Worm (Caenorhabditis elegans) whole organism, L1 larva: ENCODE results near the gene clp-6.

Experiments used
- C04F5.9 ChIP-seq: sonication (generic microtip); optimal IDR thresholded peaks from 2 replicates; lab custom pipeline; 2016; ENCODE audit warnings: missing genetic modification characterization, missing compliant biosample characterization
- C16A3.4 ChIP-seq: fragments of 150-350 bp; optimal IDR thresholded peaks from 2 replicates; lab custom pipeline; 2014; ENCODE audit warnings: missing biosample characterization, missing genetic modification characterization
- F16B12.6 ChIP-seq: fragments of 150-350 bp; optimal IDR thresholded peaks from 2 replicates; lab custom pipeline; 2014; ENCODE audit warnings: missing biosample characterization, missing genetic modification characterization
- alr-1 ChIP-seq: fragments of 200-800 bp; sonication (Bioruptor generic); optimal IDR thresholded peaks from 2 replicates; lab custom pipeline; 2018; ENCODE audit warnings: borderline replicate concordance, mild to moderate bottlenecking, missing genetic modification characterization, missing compliant biosample characterization
- aly-2 ChIP-seq: fragments of 150-350 bp; optimal IDR thresholded peaks from 2 replicates; lab custom pipeline; 2014; ENCODE audit warnings: missing biosample characterization, missing genetic modification characterization
- ama-1 ChIP-seq: fragments of 150-350 bp; optimal IDR thresholded peaks from 2 replicates; lab custom pipeline; 2014
- ceh-63 ChIP-seq: fragments of 200-800 bp; sonication (Bioruptor generic); optimal IDR thresholded peaks from 2 replicates; lab custom pipeline; 2018; ENCODE audit warnings: mild to moderate bottlenecking, missing genetic modification characterization, missing compliant biosample characterization
- ceh-8 ChIP-seq: fragments of 200-800 bp; sonication (Bioruptor generic); optimal IDR thresholded peaks from 2 replicates; lab custom pipeline; 2018; ENCODE audit warnings: mild to moderate bottlenecking, missing genetic modification characterization, moderate library complexity, missing compliant biosample characterization
- ceh-82 ChIP-seq, 3 experiments: fragments of 150-350 bp in 1 of 3; sonication (generic microtip) in 2 of 3; optimal IDR thresholded peaks; 2 replicates each; lab custom pipeline; 2014 to 2017; ENCODE audit warnings: missing biosample characterization in 3 of 3, missing genetic modification characterization in 3 of 3
- ces-1 ChIP-seq: fragments of 150-350 bp; optimal IDR thresholded peaks from 2 replicates; lab custom pipeline; 2014; ENCODE audit warnings: missing biosample characterization, missing genetic modification reagents, missing genetic modification characterization
- dpl-1 ChIP-seq, 3 experiments: fragments of 150-350 bp in 2 of 3; sonication (generic microtip) in 1 of 3; optimal IDR thresholded peaks; 2 replicates each; lab custom pipeline; 2014 to 2017; ENCODE audit warnings: missing biosample characterization in 3 of 3, missing genetic modification characterization in 3 of 3, missing genetic modification reagents in 3 of 3
- dsc-1 ChIP-seq: sonication (generic microtip); optimal IDR thresholded peaks from 2 replicates; lab custom pipeline; 2016; ENCODE audit warnings: mild to moderate bottlenecking, missing genetic modification characterization, missing compliant biosample characterization
- efl-1 ChIP-seq, 4 experiments: fragments of 150-350 bp; optimal IDR thresholded peaks in 3 of 4; peaks in 1 of 4; 1 replicate in 1 of 4; 2 replicates in 3 of 4; lab custom pipeline; 2014; ENCODE audit warnings: missing biosample characterization in 2 of 4, missing genetic modification characterization in 2 of 4, missing genetic modification reagents in 2 of 4
- efl-3 ChIP-seq: fragments of 200-800 bp; sonication (Bioruptor generic); optimal IDR thresholded peaks from 2 replicates; lab custom pipeline; 2018; ENCODE audit warnings: mild to moderate bottlenecking, missing genetic modification characterization, missing compliant biosample characterization
- egl-13 ChIP-seq: sonication (generic microtip); optimal IDR thresholded peaks from 2 replicates; lab custom pipeline; 2016; ENCODE audit warnings: missing genotype, missing genetic modification reagents, missing genetic modification characterization, missing compliant biosample characterization
- egl-27 ChIP-seq, 2 experiments: fragments of 150-350 bp in 1 of 2; sonication (generic microtip); optimal IDR thresholded peaks; 3 replicates each; lab custom pipeline; 2017 to 2018; ENCODE audit warnings: missing biosample characterization in 2 of 2, missing genetic modification characterization in 2 of 2, missing genetic modification reagents in 2 of 2
- elt-2 ChIP-seq: sonication (generic microtip); optimal IDR thresholded peaks from 2 replicates; lab custom pipeline; 2016; ENCODE audit warnings: missing genetic modification characterization, mild to moderate bottlenecking, inconsistent platforms, missing compliant biosample characterization, missing genetic modification reagents
- fkh-4 ChIP-seq: sonication (generic microtip); optimal IDR thresholded peaks from 2 replicates; lab custom pipeline; 2016; ENCODE audit warnings: missing compliant biosample characterization, missing genetic modification characterization, borderline replicate concordance
- hlh-17 ChIP-seq: fragments of 200-800 bp; sonication (Bioruptor generic); optimal IDR thresholded peaks from 2 replicates; lab custom pipeline; 2018; ENCODE audit warnings: missing genetic modification characterization, mild to moderate bottlenecking, missing compliant biosample characterization, moderate library complexity, borderline replicate concordance
- hlh-4 ChIP-seq: sonication (generic microtip); optimal IDR thresholded peaks from 2 replicates; lab custom pipeline; 2016; ENCODE audit warnings: mild to moderate bottlenecking, missing genetic modification characterization, missing compliant biosample characterization
- hpl-2 ChIP-seq: fragments of 150-350 bp; optimal IDR thresholded peaks from 2 replicates; lab custom pipeline; 2014; ENCODE audit warnings: missing biosample characterization, missing genetic modification reagents, missing genetic modification characterization
- irx-1 ChIP-seq: sonication (generic microtip); optimal IDR thresholded peaks from 2 replicates; lab custom pipeline; 2016; ENCODE audit warnings: missing genetic modification characterization, missing compliant biosample characterization
- isw-1 ChIP-seq: fragments of 200-800 bp; sonication (Bioruptor generic); IDR thresholded peaks from 2 replicates; pipeline ENCODE4 v1.3.6; 2022; ENCODE audit warnings: missing genetic modification characterization, missing compliant biosample characterization
- lin-13 ChIP-seq: fragments of 150-350 bp; optimal IDR thresholded peaks from 2 replicates; lab custom pipeline; 2014; ENCODE audit warnings: missing biosample characterization, missing genetic modification reagents, missing genetic modification characterization
- lin-14 ChIP-seq: fragments of 200-800 bp; sonication (Bioruptor generic); optimal IDR thresholded peaks from 2 replicates; lab custom pipeline; 2018; ENCODE audit warnings: mild to moderate bottlenecking, missing genetic modification characterization, moderate library complexity, missing compliant biosample characterization
- lin-15B ChIP-seq: fragments of 150-350 bp; sonication (generic microtip); optimal IDR thresholded peaks from 3 replicates; lab custom pipeline; 2014; ENCODE audit warnings: missing biosample characterization, missing genetic modification characterization
- lin-35 ChIP-seq, 2 experiments: fragments of 150-350 bp; optimal IDR thresholded peaks; 2 replicates each; lab custom pipeline; 2014; ENCODE audit warnings: missing biosample characterization in 2 of 2, missing genetic modification characterization in 2 of 2, missing genetic modification reagents in 2 of 2
- lir-3 ChIP-seq: sonication (generic microtip); optimal IDR thresholded peaks from 2 replicates; lab custom pipeline; 2016; ENCODE audit warnings: mild to moderate bottlenecking, missing genetic modification characterization, moderate library complexity, missing compliant biosample characterization; ENCODE audit not compliant: poor library complexity
- mab-9 ChIP-seq: fragments of 200-800 bp; sonication (Bioruptor generic); IDR thresholded peaks from 2 replicates; pipeline ENCODE4 v1.3.6; 2022; ENCODE audit warnings: missing genetic modification reagents, missing genetic modification characterization, missing compliant biosample characterization
- mdl-1 ChIP-seq, 2 experiments: fragments of 150-350 bp; optimal IDR thresholded peaks; 2 replicates each; lab custom pipeline; 2014 to 2017; ENCODE audit warnings: missing biosample characterization in 2 of 2, missing genetic modification characterization in 2 of 2, inconsistent platforms in 1 of 2
- mep-1 ChIP-seq: fragments of 150-350 bp; optimal IDR thresholded peaks from 2 replicates; lab custom pipeline; 2014; ENCODE audit warnings: missing biosample characterization, missing genetic modification characterization
- nhr-11 ChIP-seq: fragments of 150-350 bp; optimal IDR thresholded peaks from 2 replicates; lab custom pipeline; 2014; ENCODE audit warnings: missing biosample characterization, missing genetic modification characterization
- nhr-12 ChIP-seq: sonication (generic microtip); optimal IDR thresholded peaks from 2 replicates; lab custom pipeline; 2017; ENCODE audit warnings: missing biosample characterization, missing genetic modification characterization
- nhr-19 ChIP-seq: fragments of 200-800 bp; sonication (Bioruptor generic); conservative IDR thresholded peaks from 2 replicates; pipeline ENCODE4 v1.3.6; 2022; ENCODE audit warnings: missing genetic modification characterization, missing compliant biosample characterization
- nhr-237 ChIP-seq: fragments of 150-350 bp; optimal IDR thresholded peaks from 2 replicates; lab custom pipeline; 2014; ENCODE audit warnings: missing biosample characterization, missing genetic modification characterization
- nhr-28 ChIP-seq: fragments of 150-350 bp; optimal IDR thresholded peaks from 2 replicates; lab custom pipeline; 2014; ENCODE audit warnings: missing biosample characterization, missing genetic modification characterization
- nhr-47 ChIP-seq: sonication (generic microtip); optimal IDR thresholded peaks from 2 replicates; lab custom pipeline; 2016; ENCODE audit warnings: mild to moderate bottlenecking, missing genetic modification characterization, moderate library complexity, missing compliant biosample characterization
- nhr-76 ChIP-seq: sonication (generic microtip); optimal IDR thresholded peaks from 2 replicates; lab custom pipeline; 2017; ENCODE audit warnings: missing biosample characterization, missing genetic modification characterization
- nhr-84 ChIP-seq: sonication (generic microtip); optimal IDR thresholded peaks from 2 replicates; lab custom pipeline; 2017; ENCODE audit warnings: missing biosample characterization, missing genetic modification characterization
- nhr-85 ChIP-seq: sonication (generic microtip); peaks from one replicate; lab custom pipeline; 2016; ENCODE audit warnings: missing genetic modification characterization, inconsistent platforms, missing compliant biosample characterization
- nhr-90 ChIP-seq: sonication (generic microtip); optimal IDR thresholded peaks from 2 replicates; lab custom pipeline; 2016; ENCODE audit warnings: mild to moderate bottlenecking, missing genetic modification characterization, missing compliant biosample characterization; ENCODE audit not compliant: poor library complexity
- pag-3 ChIP-seq: sonication (generic microtip); optimal IDR thresholded peaks from 2 replicates; lab custom pipeline; 2017; ENCODE audit warnings: missing genetic modification characterization, mild to moderate bottlenecking, missing compliant biosample characterization, antibody characterized with exemption, borderline replicate concordance; ENCODE audit not compliant: insufficient read depth
- pqm-1 ChIP-seq: sonication (generic microtip); optimal IDR thresholded peaks from 3 replicates; lab custom pipeline; 2017; ENCODE audit warnings: missing biosample characterization, missing genetic modification characterization
- skn-1 ChIP-seq: fragments of 150-350 bp; optimal IDR thresholded peaks from 2 replicates; lab custom pipeline; 2014; ENCODE audit warnings: missing biosample characterization, missing genetic modification characterization
- sptf-1 ChIP-seq: fragments of 150-350 bp; optimal IDR thresholded peaks from 2 replicates; lab custom pipeline; 2014; ENCODE audit warnings: missing biosample characterization, missing genetic modification characterization
- sup-37 ChIP-seq: fragments of 200-800 bp; sonication (Bioruptor generic); optimal IDR thresholded peaks from 2 replicates; lab custom pipeline; 2018; ENCODE audit warnings: mild to moderate bottlenecking, missing genetic modification characterization, missing compliant biosample characterization
- swsn-7 ChIP-seq: sonication (generic microtip); optimal IDR thresholded peaks from 2 replicates; lab custom pipeline; 2016; ENCODE audit warnings: missing genetic modification characterization, missing compliant biosample characterization
- tbx-2 ChIP-seq: sonication (generic microtip); optimal IDR thresholded peaks from 2 replicates; lab custom pipeline; 2016; ENCODE audit warnings: missing genetic modification characterization, missing compliant biosample characterization
- unc-130 ChIP-seq: fragments of 150-350 bp; optimal IDR thresholded peaks from 2 replicates; lab custom pipeline; 2017; ENCODE audit warnings: missing biosample characterization, missing genetic modification characterization, inconsistent platforms
- unc-30 ChIP-seq: sonication (generic microtip); optimal IDR thresholded peaks from 2 replicates; lab custom pipeline; 2017; ENCODE audit warnings: missing biosample characterization, missing genetic modification characterization
- xbp-1 ChIP-seq: sonication (generic microtip); optimal IDR thresholded peaks from 2 replicates; lab custom pipeline; 2016; ENCODE audit warnings: missing genetic modification characterization, missing compliant biosample characterization
- zag-1 ChIP-seq: fragments of 150-350 bp; optimal IDR thresholded peaks from 2 replicates; lab custom pipeline; 2014; ENCODE audit warnings: missing biosample characterization, missing genetic modification characterization

The clp-6 gene

ce11 chrIV:1388079-1388478 lies 46.8 kb downstream of the clp-6 start:
- TF ChIP-seq egl-27 (tag; optimal IDR thresholded peaks at IDR 0.05; lab: Kevin White, UChicago) (no peak), nhr-84 (tag; lab: Kevin White, UChicago) (no peak), ceh-63 (GFP tag; lab: Kevin White, UChicago) (no peak), alr-1 (no peak), sup-37 (GFP tag; lab: Kevin White, UChicago) (no peak), unc-30 (no peak), ceh-8 (GFP tag; lab: Kevin White, UChicago) (no peak), lin-15B (tag; lab: Kevin White, UChicago) (no peak), nhr-47 (tag; lab: Kevin White, UChicago) (peak; percentile 62), nhr-11 (tag; lab: Kevin White, UChicago) (no peak), C16A3.4 (tag; lab: Kevin White, UChicago) (peak; percentile 31), isw-1 (peak; percentile 6; the same call in 1 of the 2 replicates), dpl-1 (GFP tag; optimal IDR thresholded peaks at IDR 0.05; lab: Kevin White, UChicago) (peak; percentile 13 to 55 (median 32)), efl-3 (no peak), swsn-7 (tag; lab: Kevin White, UChicago) (peak; percentile 46), elt-2 (tag; lab: Kevin White, UChicago) (no peak), hlh-17 (no peak), lin-13 (GFP tag; lab: Kevin White, UChicago) (peak; percentile 52), aly-2 (tag; lab: Kevin White, UChicago) (no peak), xbp-1 (tag; lab: Kevin White, UChicago) (peak; percentile 17), mdl-1 (tag; optimal IDR thresholded peaks at IDR 0.05; lab: Kevin White, UChicago) (peak in 1 of 2 experiments; percentile 45), nhr-237 (tag; lab: Kevin White, UChicago) (no peak), unc-130 (tag; lab: Kevin White, UChicago) (no peak), nhr-90 (tag; lab: Kevin White, UChicago) (peak; percentile 77), F16B12.6 (tag; lab: Kevin White, UChicago) (no peak), egl-13 (tag; lab: Kevin White, UChicago) (no peak), irx-1 (peak; percentile 7), lir-3 (tag; lab: Kevin White, UChicago) (no peak), fkh-4 (no peak), ama-1 (no peak), mab-9 (GFP tag; lab: Robert Waterston, UW) (no peak), nhr-76 (no peak), hpl-2 (GFP tag; lab: Kevin White, UChicago) (no peak), nhr-12 (no peak), ces-1 (GFP tag; lab: Kevin White, UChicago) (no peak), lin-14 (GFP tag; lab: Kevin White, UChicago) (peak; percentile 43), efl-1 (optimal IDR thresholded peaks at IDR 0.05; lab: Kevin White, UChicago) (peak; percentile 27 to 35), efl-1 (GFP tag; optimal IDR thresholded peaks at IDR 0.05 in 1 of 2; lab: Kevin White, UChicago) (peak; percentile 41 to 96), nhr-19 (peak; percentile 67), pag-3 (tag; lab: Kevin White, UChicago) (peak; percentile 17), dsc-1 (tag; lab: Kevin White, UChicago) (peak; percentile 40), C04F5.9 (no peak), sptf-1 (tag; lab: Kevin White, UChicago) (no peak), pqm-1 (no peak), skn-1 (tag; lab: Kevin White, UChicago) (peak; percentile 24), zag-1 (tag; lab: Kevin White, UChicago) (no peak), tbx-2 (tag; lab: Kevin White, UChicago) (peak; percentile 45), lin-35 (GFP tag; optimal IDR thresholded peaks at IDR 0.05; lab: Kevin White, UChicago) (peak; percentile 28 to 79), nhr-28 (tag; lab: Kevin White, UChicago) (no peak), nhr-85 (tag; lab: Kevin White, UChicago) (peak; percentile 83), ceh-82 (tag; optimal IDR thresholded peaks at IDR 0.05; lab: Kevin White, UChicago) (peak in 1 of 3 experiments; percentile 64), hlh-4 (tag; lab: Kevin White, UChicago) (no peak), mep-1 (tag; lab: Kevin White, UChicago) (peak; percentile 59)
